Worm (Caenorhabditis elegans): ENCODE data around the gene srh-289.

Gene srh-289

ce11 chrV:17754999-17755398 is 38.9 kb downstream of the srh-289 start:
- no peak for TF ChIP-seq jun-1 (tag; optimal IDR thresholded peaks at IDR 0.05)
- TF ChIP-seq nhr-28 (tag; optimal IDR thresholded peaks at IDR 0.05) = peak; percentile 66
- TF ChIP-seq pqm-1 (tag; optimal IDR thresholded peaks at IDR 0.05) = peak; percentile 75
- TF ChIP-seq lin-39 (tag; optimal IDR thresholded peaks at IDR 0.05) = no peak
- peak; percentile 31 for TF ChIP-seq dve-1 (tag; optimal IDR thresholded peaks at IDR 0.05; ENCODE audit: insufficient read depth)
- TF ChIP-seq daf-16 (GFP tag; optimal IDR thresholded peaks at IDR 0.05) = no peak
- TF ChIP-seq daf-16 (tag; optimal IDR thresholded peaks at IDR 0.05) = peak; percentile 68
- no peak for TF ChIP-seq nhr-10 (tag; optimal IDR thresholded peaks at IDR 0.05)
- TF ChIP-seq dmd-6 (GFP tag; IDR thresholded peaks at IDR 0.05) = peak; percentile 42; the same call in 1 of the 2 replicates

- TF ChIP-seq egl-43 (GFP tag; IDR thresholded peaks at IDR 0.05) = no peak
- peak; percentile 69 for TF ChIP-seq dve-1 (tag; optimal IDR thresholded peaks at IDR 0.05; ENCODE audit: insufficient read depth)
- TF ChIP-seq F44E2.7 (GFP tag; IDR thresholded peaks at IDR 0.05) = no peak
- no peak for TF ChIP-seq F37D6.2 (tag; optimal IDR thresholded peaks at IDR 0.05)
- TF ChIP-seq zfp-3 (GFP tag; conservative IDR thresholded peaks at IDR 0.05) = no peak
- no peak for TF ChIP-seq spr-1 (tag; optimal IDR thresholded peaks at IDR 0.05)
- TF ChIP-seq lin-29 (GFP tag; IDR thresholded peaks at IDR 0.05) = no peak
- TF ChIP-seq nhr-28 (tag; optimal IDR thresholded peaks at IDR 0.05) = peak; percentile 92
- TF ChIP-seq sdz-12 (GFP tag; optimal IDR thresholded peaks at IDR 0.05) = no peak
- TF ChIP-seq fkh-10 (GFP tag; optimal IDR thresholded peaks at IDR 0.05) = no peak
- TF ChIP-seq dmd-9 (GFP tag; IDR thresholded peaks at IDR 0.05) = no peak
- TF ChIP-seq nhr-42 (GFP tag; IDR thresholded peaks at IDR 0.05) = no peak
- no peak for TF ChIP-seq lin-13 (GFP tag; optimal IDR thresholded peaks at IDR 0.05)
- TF ChIP-seq dmd-6 (GFP tag; IDR thresholded peaks at IDR 0.05) = peak; percentile 84
- no peak for TF ChIP-seq gei-8 (GFP tag; optimal IDR thresholded peaks at IDR 0.05)
- no peak for TF ChIP-seq mep-1 (tag; optimal IDR thresholded peaks at IDR 0.05)
- no peak for TF ChIP-seq tag-97 (GFP tag; IDR thresholded peaks at IDR 0.05)
- no peak for TF ChIP-seq dpl-1 (GFP tag; optimal IDR thresholded peaks at IDR 0.05)
- TF ChIP-seq nhr-48 (tag; optimal IDR thresholded peaks at IDR 0.05) = peak; percentile 38
- TF ChIP-seq daf-12 (tag; optimal IDR thresholded peaks at IDR 0.05) = no peak
- TF ChIP-seq lin-1 (GFP tag; IDR thresholded peaks at IDR 0.05) = no peak
- no peak for TF ChIP-seq mdl-1 (tag; optimal IDR thresholded peaks at IDR 0.05)
- no peak for TF ChIP-seq madf-5 (GFP tag; IDR thresholded peaks at IDR 0.05)
- no peak for TF ChIP-seq zip-2 (tag; optimal IDR thresholded peaks at IDR 0.05)
- TF ChIP-seq nhr-102 (tag; optimal IDR thresholded peaks at IDR 0.05) = peak; percentile 37
- no peak for TF ChIP-seq skn-1 (tag; optimal IDR thresholded peaks at IDR 0.05)
- TF ChIP-seq hmg-1.1 (GFP tag; IDR thresholded peaks at IDR 0.05) = no peak
- TF ChIP-seq aha-1 (tag) = no peak
- no peak for TF ChIP-seq rbr-2 (tag; optimal IDR thresholded peaks at IDR 0.05)
- no peak for TF ChIP-seq daf-16 (GFP tag; optimal IDR thresholded peaks at IDR 0.05)
- TF ChIP-seq daf-16 (tag; optimal IDR thresholded peaks at IDR 0.05) = peak; percentile 74
- TF ChIP-seq ceh-32 (tag; optimal IDR thresholded peaks at IDR 0.05; ENCODE audit: poor library complexity) = no peak
- no peak for TF ChIP-seq ama-1 (optimal IDR thresholded peaks at IDR 0.05)
- TF ChIP-seq zag-1 (tag; optimal IDR thresholded peaks at IDR 0.05) = no peak
- no peak for TF ChIP-seq snpc-4 (tag; optimal IDR thresholded peaks at IDR 0.05)
- TF ChIP-seq F26F4.8 (GFP tag; conservative IDR thresholded peaks at IDR 0.05) = no peak
- TF ChIP-seq nhr-237 (tag; optimal IDR thresholded peaks at IDR 0.05) = no peak
- no peak for TF ChIP-seq dmd-8 (GFP tag; IDR thresholded peaks at IDR 0.05)
- TF ChIP-seq lin-39 (tag; optimal IDR thresholded peaks at IDR 0.05) = no peak
- no peak for TF ChIP-seq hlh-30 (tag; optimal IDR thresholded peaks at IDR 0.05; ENCODE audit: insufficient read depth)
- no peak for TF ChIP-seq lin-38 (GFP tag; IDR thresholded peaks at IDR 0.05)
- no peak for TF ChIP-seq nhr-25 (tag; optimal IDR thresholded peaks at IDR 0.05; ENCODE audit: borderline replicate concordance, insufficient read depth)
- TF ChIP-seq saeg-2 (GFP tag; IDR thresholded peaks at IDR 0.05) = no peak
- TF ChIP-seq egl-27 (tag; optimal IDR thresholded peaks at IDR 0.05) = no peak
- no peak for TF ChIP-seq Y75B8A.6 (GFP tag; IDR thresholded peaks at IDR 0.05)
- no peak for TF ChIP-seq vab-7 (GFP tag; IDR thresholded peaks at IDR 0.05)
- TF ChIP-seq cey-2 (tag; optimal IDR thresholded peaks at IDR 0.05; ENCODE audit: borderline replicate concordance, insufficient read depth) = no peak
Observed at ce11 chrV:17752340-17752739, 41.5 kb downstream of the srh-289 start.

Measured in whole organism, L4 larva.